Worm (Caenorhabditis elegans) whole organism, midembryonic: ENCODE results near the gene T01C8.3.

Experiments
- T22C8.4 ChIP-seq: fragments of 200-800 bp; sonication (Bioruptor generic); IDR thresholded peaks from 2 replicates; pipeline ENCODE4 v1.3.6; 2022; ENCODE audit warnings: missing genetic modification characterization, missing compliant biosample characterization
- cog-1 ChIP-seq: sonication (generic microtip); optimal IDR thresholded peaks from 2 replicates; lab custom pipeline; 2016; ENCODE audit warnings: missing genetic modification characterization, missing compliant biosample characterization
- flt-1 ChIP-seq: fragments of 200-800 bp; sonication (Bioruptor generic); IDR thresholded peaks from 2 replicates; pipeline ENCODE4 v1.3.6; 2022; ENCODE audit warnings: missing genetic modification characterization, missing compliant biosample characterization
- klf-2 ChIP-seq: fragments of 200-800 bp; sonication (Bioruptor generic); conservative IDR thresholded peaks from 2 replicates; pipeline ENCODE4 v1.3.6; 2022; ENCODE audit warnings: missing genetic modification reagents, missing genetic modification characterization, missing compliant biosample characterization
- med-1 ChIP-seq: sonication (generic microtip); optimal IDR thresholded peaks from 2 replicates; lab custom pipeline; 2017; ENCODE audit warnings: missing genetic modification characterization, mild to moderate bottlenecking, missing compliant biosample characterization, antibody characterized with exemption, missing genetic modification reagents; ENCODE audit not compliant: insufficient read depth
- tab-1 ChIP-seq: fragments of 200-800 bp; sonication (Bioruptor generic); IDR thresholded peaks from 2 replicates; pipeline ENCODE4 v1.3.6; 2022; ENCODE audit warnings: missing genetic modification characterization, missing compliant biosample characterization
- ztf-23 ChIP-seq: fragments of 200-800 bp; sonication (Bioruptor generic); IDR thresholded peaks from 2 replicates; pipeline ENCODE4 v1.3.6; 2022; ENCODE audit warnings: missing genetic modification reagents, missing genetic modification characterization, missing compliant biosample characterization
- ztf-29 ChIP-seq: fragments of 200-800 bp; sonication (Bioruptor generic); IDR thresholded peaks from 2 replicates; pipeline ENCODE4 v1.3.6; 2022; ENCODE audit warnings: missing genetic modification reagents, missing genetic modification characterization, missing compliant biosample characterization

DNA sequence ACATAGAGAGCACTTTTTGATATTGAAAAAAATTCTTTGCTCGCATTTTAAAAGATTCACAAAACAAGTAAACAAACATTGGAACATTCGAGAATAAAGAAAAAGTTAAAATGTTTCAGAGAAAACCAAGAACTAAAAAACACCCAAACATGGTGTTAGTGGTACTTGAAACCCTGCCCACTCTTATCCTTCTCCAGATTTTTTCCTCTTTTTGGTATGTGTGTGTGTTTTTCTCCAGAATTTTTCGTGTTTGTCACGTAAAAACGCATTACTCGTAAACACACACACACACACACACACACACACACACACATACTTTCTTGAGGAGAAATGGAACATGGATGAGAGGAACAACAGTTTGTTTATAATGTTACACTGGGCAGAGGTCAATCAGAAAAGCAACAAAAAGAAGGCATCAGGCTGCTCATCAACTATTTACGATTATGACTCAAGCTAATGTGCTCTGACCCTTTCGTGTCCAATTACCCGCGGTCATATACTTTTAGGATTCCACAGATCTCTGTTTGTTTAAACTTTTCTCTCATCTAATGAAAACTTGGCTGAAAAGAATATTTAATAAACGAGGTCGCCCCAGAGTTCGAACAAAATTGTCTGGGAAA lies 10.8 kb downstream of the T01C8.3 start:
- no peak for TF ChIP-seq T22C8.4 (GFP tag; lab: Robert Waterston, UW)
- TF ChIP-seq flt-1: no peak
- TF ChIP-seq tab-1: no peak
- no peak for TF ChIP-seq cog-1 (tag; lab: Kevin White, UChicago)
- TF ChIP-seq med-1 (GFP tag; lab: Kevin White, UChicago): no peak
- TF ChIP-seq ztf-29 (GFP tag; lab: Robert Waterston, UW): no peak
- TF ChIP-seq ztf-23 (GFP tag; lab: Robert Waterston, UW): no peak
- no peak for TF ChIP-seq klf-2
